Fruit fly (Drosophila melanogaster): ENCODE data around the gene Hsp23.

Hsp23 gene

DNA sequence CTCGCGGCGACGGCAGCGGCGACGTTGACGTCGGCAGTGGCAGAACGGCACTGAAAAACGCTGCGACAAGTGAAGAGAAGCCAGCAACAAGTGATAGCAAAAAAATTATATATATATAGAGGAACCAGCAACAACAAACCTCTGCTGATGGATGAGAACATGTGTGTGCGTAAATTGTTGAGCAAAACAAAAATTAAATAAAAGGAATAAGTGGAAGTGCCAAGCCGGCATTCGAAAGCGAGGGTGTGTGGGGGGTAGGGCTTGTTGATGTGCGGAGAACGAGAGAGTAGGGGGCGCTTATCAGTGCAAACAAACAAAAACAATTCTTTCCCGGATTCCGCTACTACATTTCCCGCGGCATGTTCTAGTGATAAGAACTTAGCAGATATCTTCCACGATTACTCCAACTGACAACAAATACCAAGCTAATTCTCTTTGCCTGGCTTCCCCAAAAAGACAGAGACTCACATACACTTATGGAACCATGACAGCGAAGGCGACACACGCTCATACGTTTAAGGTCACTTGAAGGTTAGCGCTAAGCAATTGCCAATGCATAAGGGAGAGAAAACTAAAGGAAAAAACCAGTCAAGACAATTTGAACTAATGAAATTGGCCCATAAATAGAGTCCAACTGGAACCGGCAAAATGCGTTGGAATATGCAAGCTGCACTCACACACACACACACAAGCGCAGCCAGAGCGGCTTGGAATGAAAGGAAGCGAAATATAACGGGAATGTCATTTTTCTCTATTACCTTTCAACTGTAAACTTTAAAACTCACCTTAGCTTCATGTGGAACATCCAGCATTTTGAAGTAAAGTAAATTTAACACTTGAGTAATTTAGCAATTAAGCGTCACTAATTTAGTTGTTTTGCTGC, 23.6 kb upstream of the Hsp23 start (continued):
- TF ChIP-seq CG15696 (tag; optimal IDR thresholded peaks at IDR 0.05) (no peak), lab (GFP tag; optimal IDR thresholded peaks at IDR 0.05) (peak; percentile 12), Hey (tag; optimal IDR thresholded peaks at IDR 0.05) (peak; percentile 74), chinmo (GFP tag; IDR thresholded peaks at IDR 0.05; ENCODE audit: partially characterized antibody) (peak; percentile 72; the same call in 2 of the 4 replicates), exex (tag; optimal IDR thresholded peaks at IDR 0.05) (peak; percentile 22), amos (GFP tag; IDR thresholded peaks at IDR 0.05; ENCODE audit: partially characterized antibody) (peak; percentile 16; the same call in 1 of the 2 replicates), CG2120 (GFP tag; optimal IDR thresholded peaks at IDR 0.05) (no peak), lilli (GFP tag; optimal IDR thresholded peaks at IDR 0.05) (no peak), CG10654 (GFP tag; optimal IDR thresholded peaks at IDR 0.05) (no peak), CG12769 (tag; optimal IDR thresholded peaks at IDR 0.05) (peak; percentile 60), CG31441 (GFP tag; IDR thresholded peaks at IDR 0.05) (no peak), Pdp1 (GFP tag; optimal IDR thresholded peaks at IDR 0.05) (peak in 1 of 2 experiments; percentile 33), Aef1 (GFP tag; IDR thresholded peaks at IDR 0.05) (peak; percentile 9; the same call in 1 of the 3 replicates), corto (GFP tag; optimal IDR thresholded peaks at IDR 0.05) (peak; percentile 64), Rfx (GFP tag; IDR thresholded peaks at IDR 0.05) (0 out of 2 replicates have a peak, but pooled peaks have one; percentile 13), CG6254 (GFP tag; optimal IDR thresholded peaks at IDR 0.05) (peak; percentile 3), Trl (optimal IDR thresholded peaks at IDR 0.05) (peak in 1 of 2 experiments; percentile 25), Trl (GFP tag; optimal IDR thresholded peaks at IDR 0.05) (no peak), cwo (GFP tag; optimal IDR thresholded peaks at IDR 0.05) (peak; percentile 21), scrt (GFP tag; optimal IDR thresholded peaks at IDR 0.05) (peak; percentile 49), grn (GFP tag; optimal IDR thresholded peaks at IDR 0.05) (peak; percentile 33), sqz (GFP tag; optimal IDR thresholded peaks at IDR 0.05) (peak; percentile 6), CG10321 (GFP tag; IDR thresholded peaks at IDR 0.05) (no peak), bsh (GFP tag; optimal IDR thresholded peaks at IDR 0.05) (peak in 1 of 2 experiments; percentile 45), CHES-1-like (GFP tag; optimal IDR thresholded peaks at IDR 0.05) (no peak), CG4282 (GFP tag; optimal IDR thresholded peaks at IDR 0.05) (no peak), CG10959 (GFP tag; IDR thresholded peaks at IDR 0.05) (no peak)

- TF ChIP-seq fd102C (GFP tag; optimal IDR thresholded peaks at IDR 0.05): no peak
- no peak for TF ChIP-seq ase (GFP tag; IDR thresholded peaks at IDR 0.05)
- TF ChIP-seq CG17912 (GFP tag; optimal IDR thresholded peaks at IDR 0.05): no peak
- TF ChIP-seq CG9215 (GFP tag; IDR thresholded peaks at IDR 0.05): no peak
- no peak for TF ChIP-seq bbx (GFP tag; IDR thresholded peaks at IDR 0.05; ENCODE audit: partially characterized antibody)
- no peak for TF ChIP-seq dan (GFP tag; IDR thresholded peaks at IDR 0.05)
- TF ChIP-seq h (optimal IDR thresholded peaks at IDR 0.05): no peak
- no peak for TF ChIP-seq tll (GFP tag; optimal IDR thresholded peaks at IDR 0.05)
- TF ChIP-seq ERR (GFP tag; optimal IDR thresholded peaks at IDR 0.05): no peak
- no peak for TF ChIP-seq Mes4 (GFP tag; optimal IDR thresholded peaks at IDR 0.05)
- no peak for TF ChIP-seq E2f1 (GFP tag; IDR thresholded peaks at IDR 0.05)
- TF ChIP-seq CG12219 (GFP tag; optimal IDR thresholded peaks at IDR 0.05): no peak
- no peak for TF ChIP-seq CG12236 (GFP tag; optimal IDR thresholded peaks at IDR 0.05)
- no peak for TF ChIP-seq Elba2 (GFP tag; optimal IDR thresholded peaks at IDR 0.05)
- no peak for TF ChIP-seq Max (GFP tag; optimal IDR thresholded peaks at IDR 0.05)
- TF ChIP-seq Dad (GFP tag; optimal IDR thresholded peaks at IDR 0.05): no peak
- TF ChIP-seq bab2 (GFP tag; optimal IDR thresholded peaks at IDR 0.05): no peak
- no peak for TF ChIP-seq HLHmδ (GFP tag; optimal IDR thresholded peaks at IDR 0.05)
- TF ChIP-seq CG32767 (GFP tag; IDR thresholded peaks at IDR 0.05): no peak
- TF ChIP-seq fd64A (GFP tag; optimal IDR thresholded peaks at IDR 0.05): no peak
- TF ChIP-seq CG6272 (GFP tag; IDR thresholded peaks at IDR 0.05): no peak
- peak; percentile 1 for TF ChIP-seq CG2678 (tag; optimal IDR thresholded peaks at IDR 0.05)
- TF ChIP-seq CG14441 (GFP tag; IDR thresholded peaks at IDR 0.05): no peak
- TF ChIP-seq Med (GFP tag): peak; percentile 84
Observed at dm6 chr3L:9358713-9359040, 23.0 kb upstream of the Hsp23 start, which contains the start of the genes UGP and Svip. Gene UGP (minus strand): TSS chr3L:9358935. Gene Svip (plus strand): TSS chr3L:9358999.

Data from whole organism, embryonic.